Fruit fly (Drosophila melanogaster) whole organism, embryonic: ENCODE results near the gene Ptp69D.
A peak's percentile ranks its signal among the peaks of the same experiment; 100 is the strongest.

Experiments
- ATbp ChIP-seq: fragments of 200-800 bp; sonication (Bioruptor generic); optimal IDR thresholded peaks from 2 replicates; lab custom pipeline; 2017; ENCODE audit warnings: missing biosample characterization, mild to moderate bottlenecking, missing genetic modification characterization, missing genetic modification reagents
- Abd-B ChIP-seq: fragments of 200-800 bp; sonication (Bioruptor generic); optimal IDR thresholded peaks from 2 replicates; lab custom pipeline; 2018; ENCODE audit warnings: missing biosample characterization, mild to moderate bottlenecking, missing genetic modification characterization, moderate library complexity
- Atf6 ChIP-seq: fragments of 200-800 bp; sonication (Bioruptor generic); IDR thresholded peaks from 2 replicates; pipeline ENCODE4 v1.3.6; 2022; ENCODE audit warnings: missing biosample characterization, missing genetic modification characterization
- CG11504 ChIP-seq: fragments of 200-800 bp; sonication (Bioruptor generic); optimal IDR thresholded peaks from 3 replicates; lab custom pipeline; 2019; ENCODE audit warnings: missing biosample characterization, mild to moderate bottlenecking, missing genetic modification characterization, moderate library complexity
- CG12391 ChIP-seq: fragments of 200-800 bp; sonication (Bioruptor generic); optimal IDR thresholded peaks from 3 replicates; lab custom pipeline; 2018; ENCODE audit warnings: missing biosample characterization, mild to moderate bottlenecking, missing genetic modification characterization, moderate library complexity
- CG14667 ChIP-seq: fragments of 200-800 bp; sonication (Bioruptor generic); IDR thresholded peaks from 2 replicates; pipeline ENCODE4 v1.3.6; 2022; ENCODE audit warnings: missing biosample characterization, missing genetic modification characterization
- CG14710 ChIP-seq: fragments of 200-800 bp; sonication (Bioruptor generic); optimal IDR thresholded peaks from 3 replicates; lab custom pipeline; 2019; ENCODE audit warnings: missing biosample characterization, mild to moderate bottlenecking, missing genetic modification characterization, moderate library complexity
- CG15601 ChIP-seq: fragments of 200-800 bp; sonication (Bioruptor generic); optimal IDR thresholded peaks from 3 replicates; lab custom pipeline; 2019; ENCODE audit warnings: missing biosample characterization, mild to moderate bottlenecking, missing genetic modification characterization, moderate library complexity
- CG17361 ChIP-seq: fragments of 200-800 bp; sonication (Bioruptor generic); IDR thresholded peaks from 3 replicates; pipeline ENCODE4 v1.3.6; 2022; ENCODE audit warnings: missing biosample characterization, missing genetic modification characterization
- CG1832 ChIP-seq: fragments of 200-800 bp; sonication (Bioruptor generic); optimal IDR thresholded peaks from 2 replicates; lab custom pipeline; 2017; ENCODE audit warnings: missing biosample characterization, mild to moderate bottlenecking, missing genetic modification characterization, inconsistent platforms
- CG2678 ChIP-seq: fragments of 200-800 bp; sonication (Bioruptor generic); optimal IDR thresholded peaks from 3 replicates; lab custom pipeline; 2019; ENCODE audit warnings: missing biosample characterization, mild to moderate bottlenecking, missing genetic modification characterization, moderate library complexity
- CG2712 ChIP-seq: fragments of 200-800 bp; optimal IDR thresholded peaks from 3 replicates; lab custom pipeline; 2019; ENCODE audit warnings: missing biosample characterization, mild to moderate bottlenecking, missing genetic modification characterization, moderate library complexity
- CG30020 ChIP-seq: fragments of 200-800 bp; optimal IDR thresholded peaks from 2 replicates; lab custom pipeline; 2019; ENCODE audit warnings: missing biosample characterization, mild to moderate bottlenecking, missing genetic modification characterization, moderate library complexity
- CG34422 ChIP-seq: fragments of 200-800 bp; sonication (Bioruptor generic); IDR thresholded peaks from 3 replicates; pipeline ENCODE4 v1.3.6; 2022; ENCODE audit warnings: missing biosample characterization, missing genetic modification characterization
- CG4820 ChIP-seq: fragments of 200-800 bp; sonication (Bioruptor generic); optimal IDR thresholded peaks from 3 replicates; lab custom pipeline; 2016; ENCODE audit warnings: missing biosample characterization, missing genetic modification characterization
- CG6654 ChIP-seq: fragments of 200-800 bp; sonication (Bioruptor generic); optimal IDR thresholded peaks from 2 replicates; lab custom pipeline; 2017; ENCODE audit warnings: missing biosample characterization, mild to moderate bottlenecking, missing genetic modification characterization
- CG8924 ChIP-seq: fragments of 200-800 bp; optimal IDR thresholded peaks from 3 replicates; lab custom pipeline; 2019; ENCODE audit warnings: missing biosample characterization, mild to moderate bottlenecking, missing genetic modification characterization, moderate library complexity
- CG8944 ChIP-seq: fragments of 200-800 bp; sonication (Bioruptor generic); optimal IDR thresholded peaks from 3 replicates; lab custom pipeline; 2016; ENCODE audit warnings: missing biosample characterization, missing genetic modification characterization
- CG9727 ChIP-seq: fragments of 200-800 bp; sonication (Bioruptor generic); optimal IDR thresholded peaks from 3 replicates; lab custom pipeline; 2017; ENCODE audit warnings: missing biosample characterization, mild to moderate bottlenecking, missing genetic modification characterization
- Dfd ChIP-seq, 2 experiments: fragments of >200 bp; optimal IDR thresholded peaks; 2 replicates each; lab custom pipeline; 2017; ENCODE audit warnings: missing biosample characterization in 2 of 2, missing genetic modification characterization in 2 of 2
- Doc3 ChIP-seq: fragments of 200-800 bp; sonication (Bioruptor generic); IDR thresholded peaks from 3 replicates; pipeline ENCODE4 v1.3.6; 2022; ENCODE audit warnings: missing biosample characterization, missing genetic modification characterization; ENCODE audit not compliant: partially characterized antibody
- Gsc ChIP-seq: fragments of 200-800 bp; sonication (Bioruptor generic); IDR thresholded peaks from 2 replicates; pipeline ENCODE4 v1.3.6; 2022; ENCODE audit warnings: missing biosample characterization, missing genetic modification characterization
- Myb ChIP-seq: fragments of 200-800 bp; sonication (Bioruptor generic); optimal IDR thresholded peaks from 2 replicates; lab custom pipeline; 2016; ENCODE audit warnings: missing biosample characterization, missing genetic modification characterization
- NC2α ChIP-seq: fragments of 200-800 bp; sonication (Bioruptor generic); optimal IDR thresholded peaks from 2 replicates; lab custom pipeline; 2016; ENCODE audit warnings: missing biosample characterization, missing genetic modification characterization
- Oaz ChIP-seq: fragments of 200-800 bp; sonication (Bioruptor generic); IDR thresholded peaks from 2 replicates; pipeline ENCODE4 v1.3.6; 2022; ENCODE audit warnings: missing biosample characterization, missing genetic modification characterization
- Poxn ChIP-seq: fragments of 200-800 bp; sonication (Bioruptor generic); IDR thresholded peaks from 2 replicates; pipeline ENCODE4 v1.3.6; 2022; ENCODE audit warnings: missing biosample characterization, missing genetic modification characterization
- Rfx ChIP-seq: fragments of 200-800 bp; sonication (Bioruptor generic); IDR thresholded peaks from 2 replicates; pipeline ENCODE4 v1.3.6; 2022; ENCODE audit warnings: missing biosample characterization, missing genetic modification characterization
- Spps ChIP-seq: fragments of 200-800 bp; sonication (Bioruptor generic); optimal IDR thresholded peaks from 2 replicates; lab custom pipeline; 2018; ENCODE audit warnings: missing biosample characterization, mild to moderate bottlenecking, missing genetic modification characterization
- Ssrp ChIP-seq: fragments of 200-800 bp; sonication (Bioruptor generic); optimal IDR thresholded peaks from 2 replicates; lab custom pipeline; 2018; ENCODE audit warnings: missing biosample characterization, mild to moderate bottlenecking, missing genetic modification characterization, moderate library complexity
- YL-1 ChIP-seq: fragments of 200-800 bp; sonication (Bioruptor generic); optimal IDR thresholded peaks from 3 replicates; lab custom pipeline; 2017; ENCODE audit warnings: missing biosample characterization, mild to moderate bottlenecking, missing genetic modification characterization
- al ChIP-seq: fragments of 200-800 bp; sonication (Bioruptor generic); IDR thresholded peaks from 2 replicates; pipeline ENCODE4 v1.3.6; 2022; ENCODE audit warnings: missing biosample characterization, missing genetic modification characterization
- bab2 ChIP-seq: fragments of 200-800 bp; sonication (Bioruptor generic); optimal IDR thresholded peaks from 2 replicates; lab custom pipeline; 2016; ENCODE audit warnings: missing biosample characterization, missing genetic modification characterization
- bsh ChIP-seq, 2 experiments: fragments of 200-800 bp; sonication (Bioruptor generic); optimal IDR thresholded peaks; 2 replicates each; lab custom pipeline; 2017 to 2018; ENCODE audit warnings: mild to moderate bottlenecking in 2 of 2, missing biosample characterization in 2 of 2, missing genetic modification characterization in 2 of 2, moderate library complexity in 1 of 2
- chinmo ChIP-seq: fragments of 200-800 bp; sonication (Bioruptor generic); IDR thresholded peaks from 4 replicates; pipeline ENCODE4 v1.3.6; 2022; ENCODE audit warnings: missing biosample characterization, missing genetic modification characterization; ENCODE audit not compliant: partially characterized antibody
- crol ChIP-seq: fragments of 200-800 bp; sonication (Bioruptor generic); IDR thresholded peaks from 2 replicates; pipeline ENCODE4 v1.3.6; 2022; ENCODE audit warnings: missing biosample characterization, missing genetic modification characterization
- exex ChIP-seq: fragments of 200-800 bp; sonication (Bioruptor generic); optimal IDR thresholded peaks from 4 replicates; lab custom pipeline; 2018; ENCODE audit warnings: missing biosample characterization, mild to moderate bottlenecking, missing genetic modification characterization, moderate library complexity
- fd3F ChIP-seq: fragments of 200-800 bp; sonication (Bioruptor generic); optimal IDR thresholded peaks from 2 replicates; lab custom pipeline; 2018; ENCODE audit warnings: missing biosample characterization, mild to moderate bottlenecking, missing genetic modification characterization, moderate library complexity
- gem ChIP-seq: fragments of 200-800 bp; sonication (Bioruptor generic); optimal IDR thresholded peaks from 2 replicates; lab custom pipeline; 2019; ENCODE audit warnings: missing biosample characterization, mild to moderate bottlenecking, missing genetic modification characterization, moderate library complexity
- grau ChIP-seq: fragments of 200-800 bp; optimal IDR thresholded peaks from 3 replicates; lab custom pipeline; 2019; ENCODE audit warnings: missing biosample characterization, mild to moderate bottlenecking, missing genetic modification characterization, moderate library complexity
- hkb ChIP-seq, 2 experiments: fragments of 200-800 bp in 1 of 2; fragments of >200 bp in 1 of 2; sonication (Bioruptor generic) in 1 of 2; IDR thresholded peaks in 1 of 2; optimal IDR thresholded peaks in 1 of 2; 2 replicates each; pipeline versions ENCODE4 v1.3.6 to Lab custom; 2017 to 2022; ENCODE audit warnings: missing biosample characterization in 1 of 2, missing genetic modification characterization in 1 of 2
- knrl ChIP-seq: fragments of 200-800 bp; sonication (Bioruptor generic); IDR thresholded peaks from 3 replicates; pipeline ENCODE4 v1.3.6; 2022; ENCODE audit warnings: missing biosample characterization, missing genetic modification characterization; ENCODE audit not compliant: partially characterized antibody
- lola ChIP-seq, 3 experiments: fragments of >200 bp in 2 of 3; fragments of 200-800 bp in 1 of 3; sonication (Bioruptor generic) in 1 of 3; optimal IDR thresholded peaks; 2 replicates each; lab custom pipeline; 2017 to 2019; ENCODE audit warnings: missing biosample characterization in 3 of 3, missing genetic modification characterization in 3 of 3, mild to moderate bottlenecking in 1 of 3, moderate library complexity in 1 of 3
- nmo ChIP-seq: fragments of 200-800 bp; sonication (Bioruptor generic); optimal IDR thresholded peaks from 2 replicates; lab custom pipeline; 2018; ENCODE audit warnings: missing biosample characterization, mild to moderate bottlenecking, missing genetic modification characterization, moderate library complexity
- sc ChIP-seq, 3 experiments: fragments of >200 bp in 2 of 3; fragments of 200-800 bp in 1 of 3; sonication (Bioruptor generic) in 1 of 3; optimal IDR thresholded peaks; 2 replicates in 2 of 3; 3 replicates in 1 of 3; lab custom pipeline; 2017; ENCODE audit warnings: mild to moderate bottlenecking in 1 of 3, missing biosample characterization in 1 of 3, missing genetic modification characterization in 1 of 3, missing genetic modification reagents in 1 of 3
- stc ChIP-seq: fragments of 200-800 bp; sonication (Bioruptor generic); IDR thresholded peaks from 2 replicates; pipeline ENCODE4 v1.3.6; 2022; ENCODE audit warnings: missing biosample characterization, missing genetic modification characterization
- stwl ChIP-seq: fragments of 200-800 bp; sonication (Bioruptor generic); optimal IDR thresholded peaks from 3 replicates; lab custom pipeline; 2018; ENCODE audit warnings: missing biosample characterization, mild to moderate bottlenecking, missing genetic modification characterization, moderate library complexity
- tio ChIP-seq: fragments of 200-800 bp; sonication (Bioruptor generic); optimal IDR thresholded peaks from 2 replicates; lab custom pipeline; 2017; ENCODE audit warnings: missing biosample characterization, missing genetic modification characterization, inconsistent platforms
- trem ChIP-seq: fragments of 200-800 bp; optimal IDR thresholded peaks from 3 replicates; lab custom pipeline; 2019; ENCODE audit warnings: missing biosample characterization, mild to moderate bottlenecking, missing genetic modification characterization, moderate library complexity
- wek ChIP-seq: fragments of 200-800 bp; sonication (Bioruptor generic); optimal IDR thresholded peaks from 3 replicates; lab custom pipeline; 2018; ENCODE audit warnings: missing biosample characterization, mild to moderate bottlenecking, missing genetic modification characterization, moderate library complexity

Gene Ptp69D

DNA sequence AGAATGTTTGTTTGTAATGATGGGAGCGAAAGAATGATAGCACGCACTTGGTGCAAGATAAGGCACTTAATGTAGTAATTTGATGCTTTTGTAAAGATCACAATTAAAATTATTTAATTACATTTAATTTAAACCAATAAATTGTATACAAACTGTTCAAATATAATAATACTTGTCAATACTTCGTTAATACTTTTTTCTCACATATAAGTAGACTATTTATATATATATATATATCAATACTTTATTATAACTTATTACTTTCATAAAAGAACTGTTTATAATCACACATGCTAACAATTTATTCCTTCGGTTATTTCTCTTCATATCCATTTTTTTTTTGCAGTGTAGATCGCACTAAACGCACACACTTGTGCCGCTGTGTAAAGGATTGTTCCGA is 17.1 kb upstream of the Ptp69D start (continued):
- TF ChIP-seq CG2678 (tag; lab: Kevin White, UChicago) (peak; percentile 38), stwl (tag; lab: Kevin White, UChicago) (no peak), lola (GFP tag; optimal IDR thresholded peaks at IDR 0.05; lab: Kevin White, UChicago) (peak in 1 of 3 experiments; percentile 44), CG14710 (tag; lab: Kevin White, UChicago) (peak; percentile 51), CG1832 (GFP tag; lab: Kevin White, UChicago) (no peak), CG17361 (GFP tag; lab: Robert Waterston, UW) (peak; percentile 59; the same call in 2 of the 3 replicates), Myb (GFP tag; lab: Kevin White, UChicago) (no peak), CG2712 (tag; lab: Kevin White, UChicago) (peak; percentile 47), Poxn (no peak), ATbp (GFP tag; lab: Kevin White, UChicago) (peak; percentile 11), hkb (optimal IDR thresholded peaks at IDR 0.05; lab: Kevin White, UChicago) (no peak), hkb (GFP tag; IDR thresholded peaks at IDR 0.05; lab: Robert Waterston, UW) (no peak), knrl (GFP tag; lab: Robert Waterston, UW) (no peak), CG8944 (GFP tag; lab: Kevin White, UChicago) (no peak), Oaz (no peak), gem (peak; percentile 40), bsh (GFP tag; optimal IDR thresholded peaks at IDR 0.05; lab: Kevin White, UChicago) (peak in 1 of 2 experiments; percentile 20), bab2 (no peak), al (no peak), CG6654 (GFP tag; lab: Kevin White, UChicago) (peak; percentile 26), YL-1 (GFP tag; lab: Kevin White, UChicago) (no peak), exex (tag; lab: Kevin White, UChicago) (no peak), Atf6 (GFP tag; lab: Robert Waterston, UW) (no peak), CG4820 (GFP tag; lab: Kevin White, UChicago) (peak; percentile 9), CG15601 (tag; lab: Kevin White, UChicago) (peak; percentile 2), stc (GFP tag; lab: Robert Waterston, UW) (no peak), grau (tag; lab: Kevin White, UChicago) (peak; percentile 12), CG9727 (GFP tag; lab: Kevin White, UChicago) (peak; percentile 44), Abd-B (GFP tag; lab: Kevin White, UChicago) (no peak), crol (no peak), wek (GFP tag; lab: Kevin White, UChicago) (no peak), CG11504 (tag; lab: Kevin White, UChicago) (peak; percentile 64), Dfd (GFP tag; optimal IDR thresholded peaks at IDR 0.05; lab: Kevin White, UChicago) (no peak), nmo (GFP tag; lab: Kevin White, UChicago) (peak; percentile 33), CG14667 (GFP tag; lab: Robert Waterston, UW) (no peak), sc (optimal IDR thresholded peaks at IDR 0.05; lab: Kevin White, UChicago) (no peak), sc (GFP tag; optimal IDR thresholded peaks at IDR 0.05; lab: Kevin White, UChicago) (no peak), Doc3 (no peak), Rfx (no peak), CG30020 (no peak), CG12391 (tag; lab: Kevin White, UChicago) (peak; percentile 47), trem (peak; percentile 4), CG34422 (GFP tag; lab: Robert Waterston, UW) (no peak), tio (GFP tag; lab: Kevin White, UChicago) (no peak), NC2α (GFP tag; lab: Kevin White, UChicago) (no peak), fd3F (no peak), CG8924 (tag; lab: Kevin White, UChicago) (peak; percentile 38), Ssrp (tag; lab: Kevin White, UChicago) (peak; percentile 16), Gsc (GFP tag; lab: Robert Waterston, UW) (no peak), chinmo (no peak), Spps (tag; lab: Kevin White, UChicago) (no peak)
